Worm (Caenorhabditis elegans) whole organism, L2 larva: ENCODE results near the gene F36H1.11.

Source experiments
- R02D3.7 ChIP-seq: fragments of 150-350 bp; optimal IDR thresholded peaks from 2 replicates; lab custom pipeline; 2014; ENCODE audit warnings: missing biosample characterization, missing genetic modification characterization
- egl-27 ChIP-seq: sonication (generic microtip); optimal IDR thresholded peaks from 3 replicates; lab custom pipeline; 2017; ENCODE audit warnings: missing biosample characterization, missing genetic modification reagents, missing genetic modification characterization
- lin-13 ChIP-seq: fragments of 150-350 bp; optimal IDR thresholded peaks from 2 replicates; lab custom pipeline; 2014; ENCODE audit warnings: missing biosample characterization, missing genetic modification reagents, missing genetic modification characterization
- lin-39 ChIP-seq: fragments of 150-350 bp; optimal IDR thresholded peaks from 2 replicates; lab custom pipeline; 2014; ENCODE audit warnings: missing biosample characterization, missing genetic modification reagents, missing genetic modification characterization
- nhr-12 ChIP-seq: fragments of 150-350 bp; optimal IDR thresholded peaks from 2 replicates; lab custom pipeline; 2014; ENCODE audit warnings: missing biosample characterization, missing genetic modification characterization
- sem-4 ChIP-seq: fragments of 150-350 bp; optimal IDR thresholded peaks from 2 replicates; lab custom pipeline; 2014; ENCODE audit warnings: missing biosample characterization, missing genetic modification reagents, missing genetic modification characterization
- sma-9 ChIP-seq, 2 experiments: fragments of 150-350 bp in 1 of 2; sonication (generic microtip) in 1 of 2; optimal IDR thresholded peaks; 2 replicates each; lab custom pipeline; 2014 to 2016; ENCODE audit warnings: missing genetic modification characterization in 2 of 2, mild to moderate bottlenecking in 1 of 2, missing biosample characterization in 1 of 2, missing compliant biosample characterization in 1 of 2, missing genetic modification reagents in 1 of 2, moderate library complexity in 1 of 2
- unc-62 ChIP-seq: fragments of 150-350 bp; optimal IDR thresholded peaks from 2 replicates; lab custom pipeline; 2014; ENCODE audit warnings: missing biosample characterization, missing genetic modification reagents, missing genetic modification characterization

DNA sequence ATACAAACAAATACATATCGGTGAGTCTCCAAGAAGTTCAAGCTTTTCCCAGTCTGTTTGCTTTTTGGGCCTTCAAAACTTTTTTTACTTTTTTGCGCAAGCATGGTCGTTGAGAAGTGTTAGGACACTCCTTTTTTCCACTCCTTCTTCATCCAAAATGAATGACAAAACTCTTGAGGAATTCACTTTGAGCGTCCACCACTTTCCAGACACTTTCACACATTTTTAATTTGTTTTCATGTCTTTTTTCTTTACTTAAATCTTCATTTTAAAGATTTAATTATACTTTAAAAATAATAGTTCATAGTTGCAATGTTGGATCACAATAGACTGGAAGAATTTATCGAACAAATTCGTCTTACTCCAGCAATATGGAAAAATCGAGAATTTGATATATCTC, 44.7 kb upstream of the F36H1.11 start, which contains the start of gene F13H10.1:
- TF ChIP-seq sma-9 (GFP tag; optimal IDR thresholded peaks at IDR 0.05; lab: Kevin White, UChicago) = no peak
- no peak for TF ChIP-seq sma-9 (tag; optimal IDR thresholded peaks at IDR 0.05; lab: Kevin White, UChicago)
- TF ChIP-seq unc-62 (GFP tag; lab: Kevin White, UChicago) = no peak
- no peak for TF ChIP-seq R02D3.7 (tag; lab: Kevin White, UChicago)
- TF ChIP-seq egl-27 = no peak
- TF ChIP-seq lin-39 = no peak
- TF ChIP-seq lin-13 (GFP tag; lab: Kevin White, UChicago) = no peak
- TF ChIP-seq sem-4 (tag; lab: Kevin White, UChicago) = no peak
- no peak for TF ChIP-seq nhr-12 (tag; lab: Kevin White, UChicago)
